Worm (Caenorhabditis elegans): ENCODE measurements around the gene acs-3.

The acs-3 gene

ce11 chrV:1969690-1970089 is 362 bp downstream of the acs-3 start:
- TF ChIP-seq ceh-100 (GFP tag; IDR thresholded peaks at IDR 0.05) (no peak), C06A6.2 (GFP tag; conservative IDR thresholded peaks at IDR 0.05) (no peak), nhr-27 (tag; optimal IDR thresholded peaks at IDR 0.05) (no peak), rec-8 (tag; optimal IDR thresholded peaks at IDR 0.05) (no peak), ztf-28 (GFP tag; IDR thresholded peaks at IDR 0.05) (no peak), him-1 (tag; optimal IDR thresholded peaks at IDR 0.05) (no peak), hlh-26 (GFP tag; conservative IDR thresholded peaks at IDR 0.05) (no peak), madf-8 (GFP tag; conservative IDR thresholded peaks at IDR 0.05) (no peak)

ce11 chrV:1975049-1975448 is 5.7 kb downstream of the acs-3 start, which contains the start of gene fbxa-201:
fbxa-201 (plus strand) TSS chrV:1975349.
- TF ChIP-seq bed-1 (GFP tag; IDR thresholded peaks at IDR 0.05) (no peak), hlh-26 (GFP tag; conservative IDR thresholded peaks at IDR 0.05) (no peak), somi-1 (GFP tag; optimal IDR thresholded peaks at IDR 0.05) (no peak), ceh-79 (tag; optimal IDR thresholded peaks at IDR 0.05) (no peak), tbp1 (GFP tag; optimal IDR thresholded peaks at IDR 0.05) (no peak), nhr-80 (tag; optimal IDR thresholded peaks at IDR 0.05) (no peak)

- TF ChIP-seq B0019.2 (GFP tag; conservative IDR thresholded peaks at IDR 0.05) (no peak), mxl-1 (tag; optimal IDR thresholded peaks at IDR 0.05) (no peak), ztf-6 (GFP tag; IDR thresholded peaks at IDR 0.05) (no peak), T07F8.4 (tag; optimal IDR thresholded peaks at IDR 0.05) (no peak), K11D2.4 (GFP tag; IDR thresholded peaks at IDR 0.05) (no peak), lin-26 (GFP tag; IDR thresholded peaks at IDR 0.05) (no peak), nhr-120 (GFP tag; IDR thresholded peaks at IDR 0.05) (no peak), let-526 (GFP tag; IDR thresholded peaks at IDR 0.05) (no peak), egl-18 (GFP tag; IDR thresholded peaks at IDR 0.05) (no peak), Y67H2A.10 (GFP tag; conservative IDR thresholded peaks at IDR 0.05) (no peak), Y53G8AR.9 (GFP tag; conservative IDR thresholded peaks at IDR 0.05) (no peak), akir-1 (GFP tag; optimal IDR thresholded peaks at IDR 0.05) (no peak), C17E4.6 (GFP tag; IDR thresholded peaks at IDR 0.05) (no peak), ccch-3 (GFP tag; optimal IDR thresholded peaks at IDR 0.05) (no peak), attf-6 (GFP tag; IDR thresholded peaks at IDR 0.05) (no peak), athp-1 (tag; optimal IDR thresholded peaks at IDR 0.05) (no peak)
Observed at ce11 chrV:1978968-1979367, 9.6 kb downstream of the acs-3 start, which contains the start of gene T08B1.4. T08B1.4 (plus strand) TSS chrV:1979268.

- TF ChIP-seq pha-4 (tag; optimal IDR thresholded peaks at IDR 0.05): no peak
- TF ChIP-seq rpc-1 (optimal IDR thresholded peaks at IDR 0.05): no peak
- no peak for TF ChIP-seq rpc-1 (tag; optimal IDR thresholded peaks at IDR 0.05)
- peak; percentile 64 for TF ChIP-seq nhr-80 (tag; optimal IDR thresholded peaks at IDR 0.05)
Observed at ce11 chrV:1986954-1987353, 17.6 kb downstream of the acs-3 start, which contains the start of gene T08B1.1. T08B1.1 (minus strand) TSS chrV:1987045.

ce11 chrV:1989220-1989619 is 19.9 kb downstream of the acs-3 start:
- TF ChIP-seq hlh-26 (GFP tag; conservative IDR thresholded peaks at IDR 0.05): no peak
- no peak for TF ChIP-seq ccch-3 (GFP tag; optimal IDR thresholded peaks at IDR 0.05)
- TF ChIP-seq Y56A3A.18 (GFP tag; IDR thresholded peaks at IDR 0.05): no peak
- TF ChIP-seq nhr-80 (tag; optimal IDR thresholded peaks at IDR 0.05): peak; percentile 42
- TF ChIP-seq snpc-4 (GFP tag; optimal IDR thresholded peaks at IDR 0.05): no peak
- no peak for TF ChIP-seq snpc-4 (tag; optimal IDR thresholded peaks at IDR 0.05)
- no peak for TF ChIP-seq ceh-40 (GFP tag; IDR thresholded peaks at IDR 0.05)
- no peak for TF ChIP-seq ztf-3 (GFP tag; optimal IDR thresholded peaks at IDR 0.05)
- no peak for TF ChIP-seq T07F8.4 (tag; optimal IDR thresholded peaks at IDR 0.05)
- TF ChIP-seq ama-1 (optimal IDR thresholded peaks at IDR 0.05): no peak
- TF ChIP-seq ama-1 (GFP tag; optimal IDR thresholded peaks at IDR 0.05): no peak
